Fruit fly (Drosophila melanogaster): Measurements from ENCODE around the gene COX5A.

COX5A gene

DNA sequence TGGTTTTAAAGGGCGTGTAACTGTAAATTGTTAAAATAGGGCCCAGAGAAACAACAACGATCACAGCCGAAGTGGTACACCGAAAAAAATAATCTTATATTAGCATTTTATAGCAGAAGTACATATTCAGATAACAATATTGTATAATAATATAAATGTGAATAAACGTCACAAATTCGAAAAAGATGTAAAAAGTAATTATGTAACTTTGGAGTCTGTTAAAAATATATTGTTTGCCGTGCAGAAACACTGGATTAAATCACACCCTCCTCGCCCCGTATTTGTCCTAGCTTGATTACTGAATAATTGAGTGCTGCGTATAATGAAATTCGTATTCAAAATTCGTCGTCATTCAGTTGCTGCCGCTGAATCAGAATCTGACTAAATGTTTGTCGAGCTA lies 36.0 kb downstream of the COX5A start (continued):
- TF ChIP-seq fd102C (GFP tag; optimal IDR thresholded peaks at IDR 0.05) (no peak), CHES-1-like (GFP tag; optimal IDR thresholded peaks at IDR 0.05) (no peak), C15 (GFP tag; IDR thresholded peaks at IDR 0.05) (no peak), CkIIα-i1 (GFP tag; IDR thresholded peaks at IDR 0.05) (no peak), Sox100B (GFP tag; optimal IDR thresholded peaks at IDR 0.05) (peak; percentile 5), unc-4 (GFP tag; IDR thresholded peaks at IDR 0.05; ENCODE audit: partially characterized antibody) (no peak), CG13296 (GFP tag; optimal IDR thresholded peaks at IDR 0.05) (peak; percentile 6), p53 (GFP tag; optimal IDR thresholded peaks at IDR 0.05) (no peak), Sry-δ (GFP tag; optimal IDR thresholded peaks at IDR 0.05) (no peak), CG6272 (GFP tag; IDR thresholded peaks at IDR 0.05) (no peak), crol (GFP tag; IDR thresholded peaks at IDR 0.05) (no peak), bsh (GFP tag; optimal IDR thresholded peaks at IDR 0.05) (peak in 1 of 2 experiments; percentile 42), Ada2b (GFP tag; IDR thresholded peaks at IDR 0.05) (no peak), trem (tag; optimal IDR thresholded peaks at IDR 0.05) (no peak), CG2712 (tag; optimal IDR thresholded peaks at IDR 0.05) (peak; percentile 34), Bteb2 (GFP tag; optimal IDR thresholded peaks at IDR 0.05) (no peak), pita (GFP tag; optimal IDR thresholded peaks at IDR 0.05) (no peak), CG13123 (GFP tag; optimal IDR thresholded peaks at IDR 0.05) (no peak), croc (GFP tag; conservative IDR thresholded peaks at IDR 0.05) (no peak), z (GFP tag; IDR thresholded peaks at IDR 0.05) (no peak), CG32772 (GFP tag; IDR thresholded peaks at IDR 0.05) (no peak), ranshi (GFP tag; IDR thresholded peaks at IDR 0.05) (no peak), zf30C (GFP tag; optimal IDR thresholded peaks at IDR 0.05) (no peak), B-H1 (GFP tag; IDR thresholded peaks at IDR 0.05) (peak; percentile 19; the same call in 2 of the 3 replicates), nerfin-1 (tag; optimal IDR thresholded peaks at IDR 0.05) (no peak), gt (GFP tag; IDR thresholded peaks at IDR 0.05) (no peak), Stat92E (GFP tag; optimal IDR thresholded peaks at IDR 0.05) (no peak), CG7839 (tag; optimal IDR thresholded peaks at IDR 0.05) (peak; percentile 52), ara (GFP tag; IDR thresholded peaks at IDR 0.05) (no peak), luna (GFP tag; optimal IDR thresholded peaks at IDR 0.05) (no peak), Sry-β (GFP tag; optimal IDR thresholded peaks at IDR 0.05) (no peak), MESR4 (GFP tag; optimal IDR thresholded peaks at IDR 0.05) (no peak), Blimp-1 (GFP tag; optimal IDR thresholded peaks at IDR 0.05) (peak; percentile 36), tup (GFP tag; optimal IDR thresholded peaks at IDR 0.05) (no peak), Adf1 (GFP tag; IDR thresholded peaks at IDR 0.05) (no peak), yki (optimal IDR thresholded peaks at IDR 0.05) (no peak), knrl (GFP tag; IDR thresholded peaks at IDR 0.05; ENCODE audit: partially characterized antibody) (no peak), Pdp1 (GFP tag; optimal IDR thresholded peaks at IDR 0.05) (peak in 1 of 2 experiments; percentile 50), ci (GFP tag; IDR thresholded peaks at IDR 0.05) (peak; percentile 17; the same call in 1 of the 3 replicates), CG16813 (GFP tag; IDR thresholded peaks at IDR 0.05; ENCODE audit: partially characterized antibody) (no peak), Hr78 (GFP tag; optimal IDR thresholded peaks at IDR 0.05) (no peak), prd (optimal IDR thresholded peaks at IDR 0.05) (no peak), prd (GFP tag; IDR thresholded peaks at IDR 0.05) (peak; percentile 55), Sox102F (GFP tag; optimal IDR thresholded peaks at IDR 0.05) (peak; percentile 62), CG18764 (GFP tag; optimal IDR thresholded peaks at IDR 0.05) (no peak), grn (GFP tag; optimal IDR thresholded peaks at IDR 0.05) (no peak), lab (GFP tag; optimal IDR thresholded peaks at IDR 0.05) (peak; percentile 43), ewg (GFP tag; optimal IDR thresholded peaks at IDR 0.05) (no peak), sens-2 (GFP tag; IDR thresholded peaks at IDR 0.05) (no peak), CG12219 (GFP tag; optimal IDR thresholded peaks at IDR 0.05) (no peak), dpn (GFP tag; optimal IDR thresholded peaks at IDR 0.05) (peak in 1 of 2 experiments; percentile 11)

All from whole organism, embryonic.